Worm (Caenorhabditis elegans): ENCODE results near the gene apt-9.

apt-9 gene

DNA sequence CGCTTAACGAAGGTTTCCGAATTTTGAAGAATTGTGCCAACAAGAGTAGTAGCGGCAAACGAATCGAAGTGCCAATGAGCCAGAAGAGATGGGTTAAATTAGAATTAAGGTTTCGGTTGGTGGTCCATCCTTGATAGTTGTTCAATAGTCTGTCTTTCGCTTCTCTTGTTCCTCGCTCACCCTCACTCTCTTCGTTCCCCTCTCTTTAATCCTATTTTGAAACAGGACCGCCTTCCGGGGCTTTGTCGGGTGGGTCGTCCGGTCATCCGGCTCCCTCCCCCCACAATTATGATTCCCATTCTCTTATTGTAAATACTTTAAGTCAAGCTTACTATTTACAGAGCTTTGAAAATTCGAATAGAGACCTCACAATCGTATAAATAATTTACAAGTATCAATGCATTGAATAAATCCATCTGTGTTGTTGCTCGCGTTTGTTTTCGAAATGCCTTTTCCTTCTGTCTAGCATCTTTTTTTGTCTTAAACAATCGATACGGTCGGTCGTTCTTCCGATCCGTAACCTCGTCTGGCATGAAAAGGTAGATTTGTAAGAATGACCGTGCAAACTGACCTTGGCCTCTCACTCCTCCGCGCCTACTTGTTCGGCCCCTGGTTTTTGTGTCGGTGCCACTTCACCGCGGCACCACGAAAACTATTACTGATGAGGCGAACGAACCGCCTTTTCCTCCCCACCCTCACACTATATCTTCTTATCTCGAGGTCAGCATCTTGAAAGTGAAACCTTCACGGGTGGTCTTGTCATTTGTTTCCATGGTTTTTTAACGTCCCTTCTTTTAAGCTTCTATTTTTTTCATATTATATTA, 35.0 kb upstream of the apt-9 start:
- peak; percentile 32 for TF ChIP-seq lin-14 (GFP tag; optimal IDR thresholded peaks at IDR 0.05)
- TF ChIP-seq nhr-85 (tag): peak; percentile 76
- TF ChIP-seq mef-2 (tag; optimal IDR thresholded peaks at IDR 0.05): no peak
- TF ChIP-seq efl-1 (optimal IDR thresholded peaks at IDR 0.05): no peak
- TF ChIP-seq efl-1 (GFP tag; optimal IDR thresholded peaks at IDR 0.05 in 1 of 2): peak in 1 of 2 experiments; percentile 54
- TF ChIP-seq blmp-1 (tag; optimal IDR thresholded peaks at IDR 0.05): peak; percentile 91

DNA sequence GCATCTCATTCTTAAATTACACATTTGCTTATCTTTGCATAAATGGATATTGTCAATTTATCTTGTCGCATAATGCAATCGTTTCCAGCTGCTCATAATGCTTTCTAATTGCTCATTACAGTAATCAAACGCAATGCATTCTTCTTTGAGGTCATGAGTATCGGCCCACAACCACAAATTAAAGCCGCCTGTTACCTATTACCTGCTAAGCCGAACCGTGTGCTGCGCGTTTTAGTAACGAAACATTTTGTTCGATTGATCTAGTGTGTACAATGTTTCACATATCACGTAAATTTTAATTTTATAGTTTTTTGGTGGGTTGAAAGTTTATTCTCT, 34.4 kb upstream of the apt-9 start:
- TF ChIP-seq lin-35 (GFP tag; optimal IDR thresholded peaks at IDR 0.05) (no peak), fkh-10 (GFP tag; optimal IDR thresholded peaks at IDR 0.05) (no peak), snpc-4 (tag; optimal IDR thresholded peaks at IDR 0.05) (no peak), dsc-1 (tag; optimal IDR thresholded peaks at IDR 0.05) (peak; percentile 63), elt-2 (tag; optimal IDR thresholded peaks at IDR 0.05) (no peak), efl-3 (GFP tag; optimal IDR thresholded peaks at IDR 0.05) (no peak)

DNA sequence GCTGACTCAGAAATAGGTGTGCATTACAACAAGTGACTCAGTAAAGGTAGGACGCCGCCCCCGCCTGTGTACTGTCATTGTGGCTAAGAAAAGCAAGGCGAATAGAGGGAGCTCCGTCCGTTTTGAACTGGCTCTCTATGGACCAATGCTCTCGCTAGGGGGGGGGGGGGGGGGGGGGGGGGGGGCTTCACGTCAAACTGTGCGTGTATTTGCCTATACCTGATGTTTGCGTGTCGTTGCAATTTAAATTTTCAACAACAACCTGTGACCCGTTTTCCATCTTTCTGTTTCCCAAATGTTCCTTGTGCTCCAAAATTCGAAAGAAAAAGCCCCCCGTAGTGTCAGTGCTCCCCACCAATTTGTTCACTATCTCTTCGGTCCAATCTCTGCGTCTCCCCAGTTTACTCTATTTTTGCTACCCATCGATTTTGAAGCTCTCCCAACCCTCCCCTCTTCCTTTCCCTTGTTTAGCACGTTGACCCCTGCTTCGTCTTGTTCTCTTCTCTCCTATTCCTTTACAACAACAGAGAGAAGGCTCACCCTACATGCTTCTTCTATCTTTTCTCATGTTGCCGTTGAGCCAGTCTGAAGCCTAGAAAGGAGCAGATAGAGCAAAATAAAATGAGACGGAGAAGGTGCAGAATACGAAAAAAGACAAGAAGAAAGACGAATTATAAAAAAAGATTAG, 33.8 kb upstream of the apt-9 start:
- TF ChIP-seq sup-37 (GFP tag; optimal IDR thresholded peaks at IDR 0.05) (no peak), grh-1 (GFP tag; IDR thresholded peaks at IDR 0.05) (no peak), nhr-47 (tag; optimal IDR thresholded peaks at IDR 0.05) (peak; percentile 40), swsn-7 (tag; optimal IDR thresholded peaks at IDR 0.05) (peak; percentile 40), lsy-2 (tag; optimal IDR thresholded peaks at IDR 0.05) (peak in 1 of 2 experiments; percentile 19), nhr-90 (tag; optimal IDR thresholded peaks at IDR 0.05; ENCODE audit: poor library complexity) (no peak), hlh-17 (GFP tag; optimal IDR thresholded peaks at IDR 0.05; ENCODE audit: borderline replicate concordance) (no peak), ceh-82 (tag; optimal IDR thresholded peaks at IDR 0.05) (peak in 2 of 3 experiments; percentile 40 to 48), unc-86 (tag; optimal IDR thresholded peaks at IDR 0.05) (peak; percentile 19), rnt-1 (tag; optimal IDR thresholded peaks at IDR 0.05) (peak; percentile 18), tbx-2 (tag; optimal IDR thresholded peaks at IDR 0.05) (peak; percentile 40), nhr-71 (tag; optimal IDR thresholded peaks at IDR 0.05) (peak; percentile 35), lin-13 (GFP tag; optimal IDR thresholded peaks at IDR 0.05) (no peak), lin-35 (GFP tag; optimal IDR thresholded peaks at IDR 0.05) (peak in 1 of 2 experiments; percentile 7), ceh-88 (GFP tag; IDR thresholded peaks at IDR 0.05) (no peak), mef-2 (tag; optimal IDR thresholded peaks at IDR 0.05) (no peak), nhr-20 (tag; optimal IDR thresholded peaks at IDR 0.05) (peak; percentile 4), mep-1 (tag; optimal IDR thresholded peaks at IDR 0.05) (peak; percentile 12), nhr-19 (GFP tag; conservative IDR thresholded peaks at IDR 0.05) (no peak), dsc-1 (tag; optimal IDR thresholded peaks at IDR 0.05) (peak; percentile 6), nhr-76 (tag; optimal IDR thresholded peaks at IDR 0.05) (no peak), unc-62 (GFP tag; optimal IDR thresholded peaks at IDR 0.05) (no peak), fkh-8 (tag; optimal IDR thresholded peaks at IDR 0.05) (peak; percentile 27), fkh-10 (GFP tag; optimal IDR thresholded peaks at IDR 0.05) (peak; percentile 72), C16A3.4 (tag; optimal IDR thresholded peaks at IDR 0.05) (no peak), elt-3 (tag; optimal IDR thresholded peaks at IDR 0.05) (no peak), snu-23 (GFP tag; optimal IDR thresholded peaks at IDR 0.05) (peak; percentile 44), elt-2 (tag; optimal IDR thresholded peaks at IDR 0.05) (peak; percentile 17), lin-14 (GFP tag; optimal IDR thresholded peaks at IDR 0.05) (peak; percentile 83)

DNA sequence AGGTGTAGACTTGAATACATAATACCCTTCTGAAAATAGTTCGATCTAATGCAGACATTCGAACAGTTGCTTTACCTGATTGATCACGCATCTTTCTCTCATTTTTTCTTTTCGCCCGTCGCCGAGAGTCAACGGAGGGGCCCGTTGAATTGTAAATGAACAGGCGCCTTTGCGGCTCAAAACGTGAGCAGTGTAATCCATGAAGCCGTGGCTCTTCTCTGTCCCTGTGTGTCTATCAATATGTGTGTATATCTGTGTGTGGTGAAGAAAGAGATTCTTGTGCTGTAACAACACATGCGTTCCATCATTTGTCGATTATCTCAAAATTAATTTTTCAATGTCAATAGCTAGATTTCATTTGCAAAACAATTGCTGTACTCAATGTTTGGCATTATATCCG, 32.8 kb upstream of the apt-9 start:
- TF ChIP-seq rnt-1 (tag; optimal IDR thresholded peaks at IDR 0.05) (peak; percentile 68), mep-1 (tag; optimal IDR thresholded peaks at IDR 0.05) (peak; percentile 10), nhr-20 (tag; optimal IDR thresholded peaks at IDR 0.05) (peak; percentile 16), sox-4 (tag; optimal IDR thresholded peaks at IDR 0.05) (no peak), unc-130 (tag; optimal IDR thresholded peaks at IDR 0.05) (peak; percentile 4), irx-1 (tag; optimal IDR thresholded peaks at IDR 0.05) (no peak), ceh-88 (GFP tag; IDR thresholded peaks at IDR 0.05) (no peak), pqm-1 (tag; optimal IDR thresholded peaks at IDR 0.05) (no peak), ceh-63 (GFP tag; optimal IDR thresholded peaks at IDR 0.05) (no peak), F16B12.6 (tag; optimal IDR thresholded peaks at IDR 0.05) (no peak), ces-1 (GFP tag; optimal IDR thresholded peaks at IDR 0.05) (no peak), lsy-2 (tag; optimal IDR thresholded peaks at IDR 0.05) (peak in 1 of 2 experiments; percentile 18), lin-14 (GFP tag; optimal IDR thresholded peaks at IDR 0.05) (peak; percentile 85), nhr-19 (GFP tag; conservative IDR thresholded peaks at IDR 0.05) (peak; percentile 46), nhr-71 (tag; optimal IDR thresholded peaks at IDR 0.05) (peak; percentile 72), aha-1 (tag; optimal IDR thresholded peaks at IDR 0.05) (no peak), mdl-1 (tag; optimal IDR thresholded peaks at IDR 0.05) (peak in 1 of 2 experiments; percentile 18), snu-23 (GFP tag; optimal IDR thresholded peaks at IDR 0.05) (peak; percentile 36)
